Worm (Caenorhabditis elegans) whole organism, young adult: Measurements from ENCODE around the gene F10G7.10.

Experiments used
- D2030.7 ChIP-seq: fragments of 200-800 bp; sonication (Bioruptor generic); IDR thresholded peaks from 2 replicates; pipeline ENCODE4 v1.3.6; 2022; ENCODE audit warnings: missing genetic modification reagents, missing genetic modification characterization, missing compliant biosample characterization
- ZK185.1 ChIP-seq: sonication (generic microtip); optimal IDR thresholded peaks from 2 replicates; lab custom pipeline; 2016; ENCODE audit warnings: mild to moderate bottlenecking, missing genetic modification characterization, missing compliant biosample characterization; ENCODE audit not compliant: poor library complexity, severe bottlenecking
- attf-3 ChIP-seq: fragments of 200-800 bp; sonication (Bioruptor generic); conservative IDR thresholded peaks from 2 replicates; pipeline ENCODE4 v1.3.6; 2022; ENCODE audit warnings: missing genetic modification reagents, missing genetic modification characterization, missing compliant biosample characterization
- cebp-1 ChIP-seq, 2 experiments: fragments of 200-800 bp in 1 of 2; sonication (Bioruptor generic) in 1 of 2; sonication (generic microtip) in 1 of 2; IDR thresholded peaks in 1 of 2; optimal IDR thresholded peaks in 1 of 2; 2 replicates each; pipeline versions ENCODE4 v1.3.6 to Lab custom; 2017 to 2022; ENCODE audit warnings: missing compliant biosample characterization in 2 of 2, missing genetic modification characterization in 2 of 2, mild to moderate bottlenecking in 1 of 2, missing genetic modification reagents in 1 of 2, moderate library complexity in 1 of 2
- cebp-2 ChIP-seq: fragments of 200-800 bp; sonication (Bioruptor generic); IDR thresholded peaks from 2 replicates; pipeline ENCODE4 v1.3.6; 2022; ENCODE audit warnings: missing genetic modification characterization, missing compliant biosample characterization
- him-1 ChIP-seq: sonication (generic microtip); optimal IDR thresholded peaks from 2 replicates; lab custom pipeline; 2016; ENCODE audit warnings: missing genotype, missing genetic modification reagents, missing genetic modification characterization, missing compliant biosample characterization
- hlh-12 ChIP-seq: sonication (generic microtip); optimal IDR thresholded peaks from 2 replicates; lab custom pipeline; 2016; ENCODE audit warnings: missing genetic modification characterization, missing compliant biosample characterization
- pha-4 ChIP-seq: fragments of 150-350 bp; sonication (generic microtip); optimal IDR thresholded peaks from 2 replicates; lab custom pipeline; 2014; ENCODE audit warnings: missing biosample characterization, missing genetic modification reagents, missing genetic modification characterization
- rec-8 ChIP-seq, 2 experiments: sonication (generic microtip); optimal IDR thresholded peaks; 2 replicates each; lab custom pipeline; 2016; ENCODE audit warnings: mild to moderate bottlenecking in 2 of 2, missing genetic modification characterization in 2 of 2, missing genetic modification reagents in 2 of 2, missing genotype in 2 of 2, missing biosample characterization in 1 of 2, missing compliant biosample characterization in 1 of 2, moderate library complexity in 1 of 2
- snpc-1.3 ChIP-seq: sonication (generic microtip); optimal IDR thresholded peaks from 2 replicates; lab custom pipeline; 2017; ENCODE audit warnings: missing genetic modification characterization, mild to moderate bottlenecking, missing compliant biosample characterization, antibody characterized with exemption, moderate library complexity, missing genotype, missing genetic modification reagents; ENCODE audit not compliant: insufficient read depth
- unc-62 ChIP-seq: fragments of 150-350 bp; optimal IDR thresholded peaks from 2 replicates; lab custom pipeline; 2014; ENCODE audit warnings: missing biosample characterization, missing genetic modification reagents, missing genetic modification characterization

- TF ChIP-seq rec-8 (tag; optimal IDR thresholded peaks at IDR 0.05; lab: Kevin White, UChicago) (no peak), unc-62 (GFP tag; lab: Kevin White, UChicago) (no peak), attf-3 (no peak), ZK185.1 (tag; lab: Kevin White, UChicago) (no peak), cebp-2 (GFP tag; lab: Robert Waterston, UW) (no peak), hlh-12 (tag; lab: Kevin White, UChicago) (no peak), D2030.7 (GFP tag; lab: Robert Waterston, UW) (no peak), snpc-1.3 (tag; lab: Kevin White, UChicago) (no peak), pha-4 (tag; lab: Kevin White, UChicago) (no peak), cebp-1 (GFP tag; IDR thresholded peaks at IDR 0.05; lab: Robert Waterston, UW) (no peak), cebp-1 (tag; optimal IDR thresholded peaks at IDR 0.05; lab: Kevin White, UChicago) (peak; percentile 0), him-1 (tag; lab: Kevin White, UChicago) (no peak)
Measured at ce11 chrII:4741527-4742187, 15.6 kb upstream of the F10G7.10 start, which contains the start of gene acs-11.
